Fruit fly (Drosophila melanogaster) whole organism, embryonic: ENCODE measurements around the gene eIF3h.
A peak's percentile ranks its signal among the peaks of the same experiment; 100 is the strongest.

Experiments
- Atf3 ChIP-seq: fragments of 200-800 bp; sonication (Bioruptor generic); optimal IDR thresholded peaks from 3 replicates; lab custom pipeline; 2016; ENCODE audit warnings: missing biosample characterization, missing genetic modification characterization
- B-H1 ChIP-seq: fragments of 200-800 bp; sonication (Bioruptor generic); IDR thresholded peaks from 3 replicates; pipeline ENCODE4 v1.3.6; 2022; ENCODE audit warnings: missing biosample characterization, missing genetic modification characterization
- CG10959 ChIP-seq: fragments of 200-800 bp; sonication (Bioruptor generic); IDR thresholded peaks from 2 replicates; pipeline ENCODE4 v1.3.6; 2022; ENCODE audit warnings: missing biosample characterization, missing genetic modification characterization
- CG12299 ChIP-seq: fragments of 200-800 bp; sonication (Bioruptor generic); optimal IDR thresholded peaks from 2 replicates; lab custom pipeline; 2018; ENCODE audit warnings: missing biosample characterization, mild to moderate bottlenecking, missing genetic modification characterization
- CG13123 ChIP-seq: fragments of 200-800 bp; sonication (Bioruptor generic); optimal IDR thresholded peaks from 2 replicates; lab custom pipeline; 2016; ENCODE audit warnings: missing biosample characterization, missing genetic modification characterization
- CG14014 ChIP-seq: fragments of 200-800 bp; sonication (Bioruptor generic); IDR thresholded peaks from 2 replicates; pipeline ENCODE4 v1.3.6; 2022; ENCODE audit warnings: missing biosample characterization, missing genetic modification characterization
- CG14050 ChIP-seq: fragments of 200-800 bp; sonication (Bioruptor generic); IDR thresholded peaks from 3 replicates; pipeline ENCODE4 v1.3.6; 2022; ENCODE audit warnings: missing biosample characterization, missing genetic modification characterization
- CG14441 ChIP-seq: fragments of 200-800 bp; sonication (Bioruptor generic); IDR thresholded peaks from 2 replicates; pipeline ENCODE4 v1.3.6; 2022; ENCODE audit warnings: missing biosample characterization, missing genetic modification characterization
- CG15269 ChIP-seq: fragments of 200-800 bp; sonication (Bioruptor generic); optimal IDR thresholded peaks from 2 replicates; lab custom pipeline; 2018; ENCODE audit warnings: missing biosample characterization, mild to moderate bottlenecking, missing genetic modification characterization, moderate library complexity
- CG17385 ChIP-seq: fragments of 200-800 bp; sonication (Bioruptor generic); optimal IDR thresholded peaks from 3 replicates; lab custom pipeline; 2018; ENCODE audit warnings: missing biosample characterization, mild to moderate bottlenecking, missing genetic modification characterization
- CG1832 ChIP-seq: fragments of 200-800 bp; sonication (Bioruptor generic); optimal IDR thresholded peaks from 2 replicates; lab custom pipeline; 2017; ENCODE audit warnings: missing biosample characterization, mild to moderate bottlenecking, missing genetic modification characterization, inconsistent platforms
- CG30403 ChIP-seq: fragments of 200-800 bp; sonication (Bioruptor generic); optimal IDR thresholded peaks from 3 replicates; lab custom pipeline; 2016; ENCODE audit warnings: missing biosample characterization, missing genetic modification characterization
- CG30431 ChIP-seq: fragments of 200-800 bp; sonication (Bioruptor generic); optimal IDR thresholded peaks from 2 replicates; lab custom pipeline; 2017; ENCODE audit warnings: missing biosample characterization, missing genetic modification characterization
- CG4730 ChIP-seq: fragments of 200-800 bp; sonication (Bioruptor generic); IDR thresholded peaks from 2 replicates; pipeline ENCODE4 v1.3.6; 2022; ENCODE audit warnings: missing biosample characterization, missing genetic modification characterization
- CG5245 ChIP-seq: fragments of 200-800 bp; sonication (Bioruptor generic); optimal IDR thresholded peaks from 3 replicates; lab custom pipeline; 2016; ENCODE audit warnings: missing biosample characterization, missing genetic modification characterization
- CG7928 ChIP-seq: fragments of 200-800 bp; sonication (Bioruptor generic); optimal IDR thresholded peaks from 2 replicates; lab custom pipeline; 2017; ENCODE audit warnings: missing biosample characterization, mild to moderate bottlenecking, missing genetic modification characterization
- CG7963 ChIP-seq: fragments of 200-800 bp; sonication (Bioruptor generic); IDR thresholded peaks from 3 replicates; pipeline ENCODE4 v1.3.6; 2022; ENCODE audit warnings: missing biosample characterization, missing genetic modification characterization; ENCODE audit not compliant: partially characterized antibody
- CG9932 ChIP-seq: fragments of 200-800 bp; sonication (Bioruptor generic); IDR thresholded peaks from 2 replicates; pipeline ENCODE4 v1.3.6; 2022; ENCODE audit warnings: missing biosample characterization, missing genetic modification characterization
- Chrac-16 ChIP-seq: fragments of 200-800 bp; sonication (Bioruptor generic); optimal IDR thresholded peaks from 3 replicates; lab custom pipeline; 2016; ENCODE audit warnings: missing biosample characterization, missing genetic modification characterization
- CoRest ChIP-seq: fragments of 200-800 bp; sonication (Bioruptor generic); optimal IDR thresholded peaks from 3 replicates; lab custom pipeline; 2018; ENCODE audit warnings: missing biosample characterization, mild to moderate bottlenecking, missing genetic modification characterization, moderate library complexity
- Hey ChIP-seq: fragments of 200-800 bp; sonication (Bioruptor generic); optimal IDR thresholded peaks from 3 replicates; lab custom pipeline; 2018; ENCODE audit warnings: missing biosample characterization, mild to moderate bottlenecking, missing genetic modification characterization
- Hmx ChIP-seq: fragments of 200-800 bp; sonication (Bioruptor generic); optimal IDR thresholded peaks from 2 replicates; lab custom pipeline; 2016; ENCODE audit warnings: missing biosample characterization, missing genetic modification characterization
- Nf-YA ChIP-seq: fragments of 200-800 bp; sonication (Bioruptor generic); IDR thresholded peaks from 2 replicates; pipeline ENCODE4 v1.3.6; 2022; ENCODE audit warnings: missing biosample characterization, missing genetic modification characterization
- Optix ChIP-seq: fragments of 200-800 bp; sonication (Bioruptor generic); IDR thresholded peaks from 3 replicates; pipeline ENCODE4 v1.3.6; 2022; ENCODE audit warnings: missing biosample characterization, missing genetic modification characterization
- Six4 ChIP-seq: fragments of 200-800 bp; sonication (Bioruptor generic); optimal IDR thresholded peaks from 2 replicates; lab custom pipeline; 2016; ENCODE audit warnings: missing biosample characterization, missing genetic modification characterization
- Sox100B ChIP-seq: fragments of 200-800 bp; sonication (Bioruptor generic); optimal IDR thresholded peaks from 3 replicates; lab custom pipeline; 2018; ENCODE audit warnings: missing biosample characterization, mild to moderate bottlenecking, missing genetic modification characterization
- Ssrp ChIP-seq: fragments of 200-800 bp; sonication (Bioruptor generic); optimal IDR thresholded peaks from 2 replicates; lab custom pipeline; 2018; ENCODE audit warnings: missing biosample characterization, mild to moderate bottlenecking, missing genetic modification characterization, moderate library complexity
- Stat92E ChIP-seq, 3 experiments: fragments of >200 bp in 2 of 3; fragments of 200-800 bp in 1 of 3; sonication (Bioruptor generic) in 1 of 3; optimal IDR thresholded peaks; 2 replicates each; lab custom pipeline; 2017 to 2019; ENCODE audit warnings: missing biosample characterization in 3 of 3, missing genetic modification characterization in 3 of 3, mild to moderate bottlenecking in 1 of 3, moderate library complexity in 1 of 3
- Taf1 ChIP-seq: fragments of 200-800 bp; sonication (Bioruptor generic); IDR thresholded peaks from 2 replicates; pipeline ENCODE4 v1.3.6; 2022; ENCODE audit warnings: missing biosample characterization, missing genetic modification characterization
- Vsx1 ChIP-seq: fragments of 200-800 bp; sonication (Bioruptor generic); optimal IDR thresholded peaks from 2 replicates; lab custom pipeline; 2017; ENCODE audit warnings: missing biosample characterization, mild to moderate bottlenecking, missing genetic modification characterization, missing genetic modification reagents
- bowl ChIP-seq: fragments of 200-800 bp; sonication (Bioruptor generic); IDR thresholded peaks from 2 replicates; pipeline ENCODE4 v1.3.6; 2022; ENCODE audit warnings: missing biosample characterization, missing genetic modification characterization
- chinmo ChIP-seq: fragments of 200-800 bp; sonication (Bioruptor generic); IDR thresholded peaks from 4 replicates; pipeline ENCODE4 v1.3.6; 2022; ENCODE audit warnings: missing biosample characterization, missing genetic modification characterization; ENCODE audit not compliant: partially characterized antibody
- crol ChIP-seq: fragments of 200-800 bp; sonication (Bioruptor generic); IDR thresholded peaks from 2 replicates; pipeline ENCODE4 v1.3.6; 2022; ENCODE audit warnings: missing biosample characterization, missing genetic modification characterization
- da ChIP-seq: fragments of 200-800 bp; sonication (Bioruptor generic); optimal IDR thresholded peaks from 2 replicates; lab custom pipeline; 2016; ENCODE audit warnings: missing biosample characterization, missing genetic modification characterization
- dati ChIP-seq: fragments of 200-800 bp; sonication (Bioruptor generic); IDR thresholded peaks from 2 replicates; pipeline ENCODE4 v1.3.6; 2022; ENCODE audit warnings: missing biosample characterization, missing genetic modification characterization
- dimm ChIP-seq: fragments of 200-800 bp; sonication (Bioruptor generic); IDR thresholded peaks from 2 replicates; pipeline ENCODE4 v1.3.6; 2022; ENCODE audit warnings: missing biosample characterization, missing genetic modification characterization
- fd102C ChIP-seq: fragments of 200-800 bp; sonication (Bioruptor generic); optimal IDR thresholded peaks from 2 replicates; lab custom pipeline; 2018; ENCODE audit warnings: missing biosample characterization, mild to moderate bottlenecking, missing genetic modification characterization, moderate library complexity
- fd96Cb ChIP-seq: fragments of 200-800 bp; sonication (Bioruptor generic); optimal IDR thresholded peaks from 2 replicates; lab custom pipeline; 2018; ENCODE audit warnings: missing biosample characterization, mild to moderate bottlenecking, missing genetic modification characterization, moderate library complexity
- fru ChIP-seq: fragments of >200 bp; optimal IDR thresholded peaks from 2 replicates; lab custom pipeline; 2017
- gfzf ChIP-seq: fragments of 200-800 bp; sonication (Bioruptor generic); optimal IDR thresholded peaks from 2 replicates; lab custom pipeline; 2016; ENCODE audit warnings: missing biosample characterization, mild to moderate bottlenecking, missing genetic modification characterization, moderate library complexity
- ind ChIP-seq: fragments of 200-800 bp; sonication (Bioruptor generic); optimal IDR thresholded peaks from 3 replicates; lab custom pipeline; 2016; ENCODE audit warnings: missing biosample characterization, missing genetic modification characterization
- mirr ChIP-seq: fragments of 200-800 bp; sonication (Bioruptor generic); optimal IDR thresholded peaks from 3 replicates; lab custom pipeline; 2018; ENCODE audit warnings: missing biosample characterization, mild to moderate bottlenecking, missing genetic modification characterization
- onecut ChIP-seq: fragments of 200-800 bp; sonication (Bioruptor generic); IDR thresholded peaks from 2 replicates; pipeline ENCODE4 v1.3.6; 2022; ENCODE audit warnings: missing biosample characterization, missing genetic modification characterization
- pan ChIP-seq, 4 experiments: fragments of >200 bp in 3 of 4; fragments of 200-800 bp in 1 of 4; sonication (Bioruptor generic) in 1 of 4; optimal IDR thresholded peaks in 3 of 4; IDR thresholded peaks in 1 of 4; 2 replicates each; pipeline versions ENCODE4 v1.3.6 to Lab custom; 2017 to 2022; ENCODE audit warnings: missing biosample characterization in 2 of 4, missing genetic modification characterization in 2 of 4, mixed read lengths in 1 of 4
- pho ChIP-seq: fragments of 200-800 bp; sonication (Bioruptor generic); optimal IDR thresholded peaks from 2 replicates; lab custom pipeline; 2016; ENCODE audit warnings: missing biosample characterization, missing genetic modification characterization
- sc ChIP-seq, 3 experiments: fragments of >200 bp in 2 of 3; fragments of 200-800 bp in 1 of 3; sonication (Bioruptor generic) in 1 of 3; optimal IDR thresholded peaks; 2 replicates in 2 of 3; 3 replicates in 1 of 3; lab custom pipeline; 2017; ENCODE audit warnings: mild to moderate bottlenecking in 1 of 3, missing biosample characterization in 1 of 3, missing genetic modification characterization in 1 of 3, missing genetic modification reagents in 1 of 3
- sens ChIP-seq: fragments of 200-800 bp; sonication (Bioruptor generic); peaks from one replicate; lab custom pipeline; 2016; ENCODE audit warnings: missing biosample characterization, missing genetic modification characterization
- unpg ChIP-seq: fragments of 200-800 bp; sonication (Bioruptor generic); optimal IDR thresholded peaks from 3 replicates; lab custom pipeline; 2018; ENCODE audit warnings: missing biosample characterization, mild to moderate bottlenecking, missing genetic modification characterization, moderate library complexity
- vnd ChIP-seq: fragments of 200-800 bp; sonication (Bioruptor generic); IDR thresholded peaks from 3 replicates; pipeline ENCODE4 v1.3.6; 2022; ENCODE audit warnings: missing biosample characterization, missing genetic modification characterization; ENCODE audit not compliant: partially characterized antibody

Gene eIF3h

DNA sequence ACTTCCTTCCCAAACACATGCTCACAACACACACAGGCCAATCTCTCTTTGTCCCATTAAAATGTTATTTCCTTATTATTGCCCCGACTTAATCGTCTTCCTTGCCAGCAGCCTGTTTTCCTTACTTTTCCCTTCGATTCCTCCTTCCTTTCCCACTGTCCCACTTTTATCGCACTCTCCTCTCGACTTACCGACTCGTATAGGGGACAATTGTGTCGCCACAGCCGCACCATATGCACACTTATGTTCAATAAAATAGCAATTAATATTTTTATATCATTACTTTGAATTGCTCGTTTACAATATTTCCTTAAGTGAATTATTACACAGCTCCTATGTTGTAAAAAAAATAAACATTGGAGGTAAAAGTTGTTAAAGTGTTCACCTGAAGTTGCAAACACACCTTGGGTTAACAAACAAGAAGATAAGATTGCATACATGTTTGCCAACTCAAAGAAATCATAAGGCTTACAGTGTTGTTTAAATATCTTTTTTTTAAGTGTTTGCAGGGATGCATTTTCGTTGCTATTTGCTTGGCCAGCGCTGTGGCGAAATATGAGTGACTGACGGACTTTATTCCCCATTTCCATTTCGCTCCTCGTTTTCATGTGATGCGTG, 34.1 kb upstream of the eIF3h start (continued):
- TF ChIP-seq unpg, result peak; percentile 86
- peak; percentile 70 for TF ChIP-seq CG12299
- TF ChIP-seq ind (GFP tag; lab: Kevin White, UChicago), result peak; percentile 68
- no peak for TF ChIP-seq fru (lab: Kevin White, UChicago)
- TF ChIP-seq CG7928, result peak; percentile 8
- TF ChIP-seq mirr, result peak; percentile 48
- no peak for TF ChIP-seq sc (optimal IDR thresholded peaks at IDR 0.05; lab: Kevin White, UChicago)
- TF ChIP-seq sc (GFP tag; optimal IDR thresholded peaks at IDR 0.05; lab: Kevin White, UChicago), result peak; percentile 60
- TF ChIP-seq pan (optimal IDR thresholded peaks at IDR 0.05; lab: Kevin White, UChicago), result no peak
- TF ChIP-seq pan (GFP tag; optimal IDR thresholded peaks at IDR 0.05 in 1 of 2, IDR thresholded peaks at IDR 0.05 in 1 of 2), result peak in 1 of 2 experiments; percentile 59
- TF ChIP-seq CG14014 (GFP tag; lab: Robert Waterston, UW), result peak; percentile 64
- TF ChIP-seq Ssrp (tag; lab: Kevin White, UChicago), result peak; percentile 73
- TF ChIP-seq Optix (GFP tag; lab: Robert Waterston, UW), result no peak
- peak; percentile 47 for TF ChIP-seq CG9932 (GFP tag; lab: Robert Waterston, UW)
- no peak for TF ChIP-seq Hmx
- no peak for TF ChIP-seq CG1832 (GFP tag; lab: Kevin White, UChicago)
- peak; percentile 81 for TF ChIP-seq fd96Cb (tag; lab: Kevin White, UChicago)
- peak; percentile 36 for TF ChIP-seq CG13123
- peak; percentile 38; the same call in 1 of the 2 replicates for TF ChIP-seq bowl (GFP tag; lab: Robert Waterston, UW)
- TF ChIP-seq Atf3, result peak; percentile 21
- no peak for TF ChIP-seq chinmo (GFP tag; lab: Robert Waterston, UW)
- peak; percentile 94 for TF ChIP-seq sens
- peak; percentile 80 for TF ChIP-seq CG17385 (GFP tag; lab: Kevin White, UChicago)
- no peak for TF ChIP-seq CG7963 (GFP tag; lab: Robert Waterston, UW)
- no peak for TF ChIP-seq vnd (GFP tag; lab: Robert Waterston, UW)
- TF ChIP-seq CG15269, result peak; percentile 84
- TF ChIP-seq CG30403 (GFP tag; lab: Kevin White, UChicago), result peak; percentile 84
- TF ChIP-seq onecut, result peak; percentile 61
- no peak for TF ChIP-seq Stat92E (GFP tag; optimal IDR thresholded peaks at IDR 0.05; lab: Kevin White, UChicago)
- TF ChIP-seq Hey (tag; lab: Kevin White, UChicago), result no peak
- peak; percentile 17 for TF ChIP-seq fd102C
- TF ChIP-seq Chrac-16 (GFP tag; lab: Kevin White, UChicago), result peak; percentile 42
- TF ChIP-seq B-H1 (GFP tag; lab: Robert Waterston, UW), result peak; percentile 37; the same call in 2 of the 3 replicates
- peak; percentile 26; the same call in 1 of the 3 replicates for TF ChIP-seq CG14050 (GFP tag; lab: Robert Waterston, UW)
- TF ChIP-seq da (GFP tag; lab: Kevin White, UChicago), result peak; percentile 42
- TF ChIP-seq crol, result 0 out of 2 replicates have a peak, but pooled peaks have one; percentile 29
- no peak for TF ChIP-seq dati
- peak; percentile 24 for TF ChIP-seq pho (GFP tag; lab: Kevin White, UChicago)
- TF ChIP-seq Six4 (GFP tag; lab: Kevin White, UChicago), result peak; percentile 66
- TF ChIP-seq CG10959 (GFP tag; lab: Robert Waterston, UW), result peak; percentile 25; the same call in 1 of the 2 replicates
- peak; percentile 89 for TF ChIP-seq Sox100B (GFP tag; lab: Kevin White, UChicago)
- TF ChIP-seq dimm (GFP tag; lab: Robert Waterston, UW), result 0 out of 2 replicates have a peak, but pooled peaks have one; percentile 17
- peak; percentile 68 for TF ChIP-seq CG14441 (GFP tag; lab: Robert Waterston, UW)
- TF ChIP-seq gfzf (GFP tag; lab: Kevin White, UChicago), result no peak
- no peak for TF ChIP-seq Taf1
- peak; percentile 52 for TF ChIP-seq Vsx1 (GFP tag; lab: Kevin White, UChicago)
- TF ChIP-seq CG30431, result peak; percentile 60
- peak; percentile 69 for TF ChIP-seq CG5245 (GFP tag; lab: Kevin White, UChicago)
- peak; percentile 83 for TF ChIP-seq CoRest
- 0 out of 2 replicates have a peak, but pooled peaks have one; percentile 25 for TF ChIP-seq Nf-YA (GFP tag; lab: Robert Waterston, UW)
- no peak for TF ChIP-seq CG4730
